Worm (Caenorhabditis elegans) whole organism, mixed stage, embryonic: ENCODE measurements around the gene idhg-1.

Experiments used
- M03D4.4 ChIP-seq: sonication (generic microtip); optimal IDR thresholded peaks from 2 replicates; lab custom pipeline; 2017; ENCODE audit warnings: mild to moderate bottlenecking, missing genetic modification characterization, missing compliant biosample characterization
- ces-1 ChIP-seq: fragments of 150-350 bp; optimal IDR thresholded peaks from 2 replicates; lab custom pipeline; 2014; ENCODE audit warnings: missing biosample characterization, missing genetic modification reagents, missing genetic modification characterization
- nhr-12 ChIP-seq: fragments of 150-350 bp; optimal IDR thresholded peaks from 2 replicates; lab custom pipeline; 2014; ENCODE audit warnings: missing biosample characterization, missing genetic modification characterization
- nhr-28 ChIP-seq: fragments of 150-350 bp; optimal IDR thresholded peaks from 2 replicates; lab custom pipeline; 2014; ENCODE audit warnings: missing biosample characterization, missing genetic modification characterization
- nhr-76 ChIP-seq: sonication (generic microtip); optimal IDR thresholded peaks from 2 replicates; lab custom pipeline; 2017; ENCODE audit warnings: missing biosample characterization, missing genetic modification characterization
- pha-4 ChIP-seq: fragments of 150-350 bp; optimal IDR thresholded peaks from 2 replicates; lab custom pipeline; 2018; ENCODE audit warnings: missing biosample characterization, missing genetic modification reagents, missing genetic modification characterization
- unc-39 ChIP-seq: fragments of 150-350 bp; optimal IDR thresholded peaks from 2 replicates; lab custom pipeline; 2014; ENCODE audit warnings: missing biosample characterization, missing genetic modification characterization

DNA sequence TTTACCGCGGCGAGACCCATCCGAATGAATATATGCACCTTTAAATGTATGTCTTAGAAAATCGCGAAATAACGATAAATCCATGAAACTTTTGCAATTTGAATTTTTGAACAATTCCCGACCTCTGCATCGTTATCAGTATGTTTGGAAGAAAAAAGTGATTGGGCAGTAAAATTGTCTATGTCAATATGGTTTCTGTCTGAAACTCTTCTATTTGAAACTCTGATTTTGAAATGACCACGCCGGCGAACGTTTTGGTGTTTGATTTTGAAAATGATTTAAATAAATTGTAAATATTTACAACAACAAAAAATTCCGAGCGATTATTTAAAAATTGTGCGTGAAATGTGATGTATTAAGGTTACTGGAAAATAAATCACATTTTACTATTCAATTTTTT lies 7.3 kb upstream of the idhg-1 start:
- TF ChIP-seq nhr-76 (tag; lab: Kevin White, UChicago) (no peak), M03D4.4 (tag; lab: Kevin White, UChicago) (no peak), pha-4 (tag; lab: Kevin White, UChicago) (no peak), ces-1 (GFP tag; lab: Kevin White, UChicago) (no peak), nhr-28 (tag; lab: Kevin White, UChicago) (no peak), nhr-12 (tag; lab: Kevin White, UChicago) (no peak), unc-39 (tag; lab: Kevin White, UChicago) (no peak)
